Worm (Caenorhabditis elegans) whole organism, L4/young adult: ENCODE measurements around the gene arrd-17.

ENCODE experiments used
- W03F9.2 ChIP-seq: fragments of 150-350 bp; optimal IDR thresholded peaks from 2 replicates; lab custom pipeline; 2014; ENCODE audit warnings: missing biosample characterization, missing genetic modification characterization
- dao-5 ChIP-seq: sonication (generic microtip); optimal IDR thresholded peaks from 2 replicates; lab custom pipeline; 2016; ENCODE audit warnings: missing genotype, missing genetic modification characterization, moderate library complexity, missing compliant biosample characterization
- him-1 ChIP-seq: sonication (generic microtip); optimal IDR thresholded peaks from 2 replicates; lab custom pipeline; 2016; ENCODE audit warnings: missing genotype, missing genetic modification reagents, missing genetic modification characterization, missing compliant biosample characterization

- TF ChIP-seq him-1 (no peak), W03F9.2 (tag; lab: Kevin White, UChicago) (no peak), dao-5 (no peak)
These were observed 9.6 kb downstream of the arrd-17 start for ce11 chrIII:13621012-13621411.
